Worm (Caenorhabditis elegans) whole organism, L1 larva: ENCODE results near the gene alh-1.
"Not testable (repeated sequence)": the region's sequence is repeated elsewhere in the genome, so short reads cannot be mapped to it uniquely, and the experiment has no call there.

Experiments used
- alr-1 ChIP-seq: fragments of 200-800 bp; sonication (Bioruptor generic); optimal IDR thresholded peaks from 2 replicates; lab custom pipeline; 2018; ENCODE audit warnings: borderline replicate concordance, mild to moderate bottlenecking, missing genetic modification characterization, missing compliant biosample characterization
- ama-1 ChIP-seq: fragments of 150-350 bp; optimal IDR thresholded peaks from 2 replicates; lab custom pipeline; 2014
- blmp-1 ChIP-seq: fragments of 150-350 bp; optimal IDR thresholded peaks from 2 replicates; lab custom pipeline; 2014; ENCODE audit warnings: missing biosample characterization, missing genetic modification characterization
- ceh-63 ChIP-seq: fragments of 200-800 bp; sonication (Bioruptor generic); optimal IDR thresholded peaks from 2 replicates; lab custom pipeline; 2018; ENCODE audit warnings: mild to moderate bottlenecking, missing genetic modification characterization, missing compliant biosample characterization
- ceh-8 ChIP-seq: fragments of 200-800 bp; sonication (Bioruptor generic); optimal IDR thresholded peaks from 2 replicates; lab custom pipeline; 2018; ENCODE audit warnings: mild to moderate bottlenecking, missing genetic modification characterization, moderate library complexity, missing compliant biosample characterization
- dpl-1 ChIP-seq, 3 experiments: fragments of 150-350 bp in 2 of 3; sonication (generic microtip) in 1 of 3; optimal IDR thresholded peaks; 2 replicates each; lab custom pipeline; 2014 to 2017; ENCODE audit warnings: missing biosample characterization in 3 of 3, missing genetic modification characterization in 3 of 3, missing genetic modification reagents in 3 of 3
- efl-3 ChIP-seq: fragments of 200-800 bp; sonication (Bioruptor generic); optimal IDR thresholded peaks from 2 replicates; lab custom pipeline; 2018; ENCODE audit warnings: mild to moderate bottlenecking, missing genetic modification characterization, missing compliant biosample characterization
- egl-27 ChIP-seq, 2 experiments: fragments of 150-350 bp in 1 of 2; sonication (generic microtip); optimal IDR thresholded peaks; 3 replicates each; lab custom pipeline; 2017 to 2018; ENCODE audit warnings: missing biosample characterization in 2 of 2, missing genetic modification characterization in 2 of 2, missing genetic modification reagents in 2 of 2
- elt-2 ChIP-seq: sonication (generic microtip); optimal IDR thresholded peaks from 2 replicates; lab custom pipeline; 2016; ENCODE audit warnings: missing genetic modification characterization, mild to moderate bottlenecking, inconsistent platforms, missing compliant biosample characterization, missing genetic modification reagents
- fkh-4 ChIP-seq: sonication (generic microtip); optimal IDR thresholded peaks from 2 replicates; lab custom pipeline; 2016; ENCODE audit warnings: missing compliant biosample characterization, missing genetic modification characterization, borderline replicate concordance
- grh-1 ChIP-seq: fragments of 200-800 bp; sonication (Bioruptor generic); IDR thresholded peaks from 2 replicates; pipeline ENCODE4 v1.3.6; 2022; ENCODE audit warnings: missing genetic modification reagents, missing genetic modification characterization, missing compliant biosample characterization
- hlh-17 ChIP-seq: fragments of 200-800 bp; sonication (Bioruptor generic); optimal IDR thresholded peaks from 2 replicates; lab custom pipeline; 2018; ENCODE audit warnings: missing genetic modification characterization, mild to moderate bottlenecking, missing compliant biosample characterization, moderate library complexity, borderline replicate concordance
- irx-1 ChIP-seq: sonication (generic microtip); optimal IDR thresholded peaks from 2 replicates; lab custom pipeline; 2016; ENCODE audit warnings: missing genetic modification characterization, missing compliant biosample characterization
- jun-1 ChIP-seq: fragments of 150-350 bp; optimal IDR thresholded peaks from 2 replicates; lab custom pipeline; 2014; ENCODE audit warnings: missing biosample characterization, missing genetic modification reagents, missing genetic modification characterization
- lin-13 ChIP-seq: fragments of 150-350 bp; optimal IDR thresholded peaks from 2 replicates; lab custom pipeline; 2014; ENCODE audit warnings: missing biosample characterization, missing genetic modification reagents, missing genetic modification characterization
- lin-14 ChIP-seq: fragments of 200-800 bp; sonication (Bioruptor generic); optimal IDR thresholded peaks from 2 replicates; lab custom pipeline; 2018; ENCODE audit warnings: mild to moderate bottlenecking, missing genetic modification characterization, moderate library complexity, missing compliant biosample characterization
- lin-15B ChIP-seq: fragments of 150-350 bp; sonication (generic microtip); optimal IDR thresholded peaks from 3 replicates; lab custom pipeline; 2014; ENCODE audit warnings: missing biosample characterization, missing genetic modification characterization
- mab-9 ChIP-seq: fragments of 200-800 bp; sonication (Bioruptor generic); IDR thresholded peaks from 2 replicates; pipeline ENCODE4 v1.3.6; 2022; ENCODE audit warnings: missing genetic modification reagents, missing genetic modification characterization, missing compliant biosample characterization
- mdl-1 ChIP-seq, 2 experiments: fragments of 150-350 bp; optimal IDR thresholded peaks; 2 replicates each; lab custom pipeline; 2014 to 2017; ENCODE audit warnings: missing biosample characterization in 2 of 2, missing genetic modification characterization in 2 of 2, inconsistent platforms in 1 of 2
- mef-2 ChIP-seq: fragments of 150-350 bp; optimal IDR thresholded peaks from 2 replicates; lab custom pipeline; 2014; ENCODE audit warnings: missing biosample characterization, missing genetic modification characterization
- mep-1 ChIP-seq: fragments of 150-350 bp; optimal IDR thresholded peaks from 2 replicates; lab custom pipeline; 2014; ENCODE audit warnings: missing biosample characterization, missing genetic modification characterization
- nhr-12 ChIP-seq: sonication (generic microtip); optimal IDR thresholded peaks from 2 replicates; lab custom pipeline; 2017; ENCODE audit warnings: missing biosample characterization, missing genetic modification characterization
- nhr-19 ChIP-seq: fragments of 200-800 bp; sonication (Bioruptor generic); conservative IDR thresholded peaks from 2 replicates; pipeline ENCODE4 v1.3.6; 2022; ENCODE audit warnings: missing genetic modification characterization, missing compliant biosample characterization
- nhr-20 ChIP-seq: sonication (generic microtip); optimal IDR thresholded peaks from 2 replicates; lab custom pipeline; 2016; ENCODE audit warnings: mild to moderate bottlenecking, missing genetic modification characterization, missing compliant biosample characterization
- nhr-237 ChIP-seq: fragments of 150-350 bp; optimal IDR thresholded peaks from 2 replicates; lab custom pipeline; 2014; ENCODE audit warnings: missing biosample characterization, missing genetic modification characterization
- nhr-28 ChIP-seq: fragments of 150-350 bp; optimal IDR thresholded peaks from 2 replicates; lab custom pipeline; 2014; ENCODE audit warnings: missing biosample characterization, missing genetic modification characterization
- nhr-47 ChIP-seq: sonication (generic microtip); optimal IDR thresholded peaks from 2 replicates; lab custom pipeline; 2016; ENCODE audit warnings: mild to moderate bottlenecking, missing genetic modification characterization, moderate library complexity, missing compliant biosample characterization
- nhr-71 ChIP-seq: sonication (generic microtip); optimal IDR thresholded peaks from 2 replicates; lab custom pipeline; 2016; ENCODE audit warnings: mild to moderate bottlenecking, missing genetic modification characterization, moderate library complexity, missing compliant biosample characterization
- nhr-85 ChIP-seq: sonication (generic microtip); peaks from one replicate; lab custom pipeline; 2016; ENCODE audit warnings: missing genetic modification characterization, inconsistent platforms, missing compliant biosample characterization
- nhr-90 ChIP-seq: sonication (generic microtip); optimal IDR thresholded peaks from 2 replicates; lab custom pipeline; 2016; ENCODE audit warnings: mild to moderate bottlenecking, missing genetic modification characterization, missing compliant biosample characterization; ENCODE audit not compliant: poor library complexity
- snpc-4 ChIP-seq: fragments of 150-350 bp; optimal IDR thresholded peaks from 2 replicates; lab custom pipeline; 2014; ENCODE audit warnings: missing biosample characterization, missing genetic modification characterization
- snu-23 ChIP-seq: sonication (generic microtip); optimal IDR thresholded peaks from 2 replicates; lab custom pipeline; 2016; ENCODE audit warnings: missing genetic modification characterization, missing compliant biosample characterization
- sptf-1 ChIP-seq: fragments of 150-350 bp; optimal IDR thresholded peaks from 2 replicates; lab custom pipeline; 2014; ENCODE audit warnings: missing biosample characterization, missing genetic modification characterization
- unc-62 ChIP-seq: fragments of 150-350 bp; optimal IDR thresholded peaks from 2 replicates; lab custom pipeline; 2014; ENCODE audit warnings: missing biosample characterization, missing genetic modification reagents, missing genetic modification characterization
- unc-98 ChIP-seq: fragments of 200-800 bp; sonication (Bioruptor generic); IDR thresholded peaks from 2 replicates; pipeline ENCODE4 v1.3.6; 2022; ENCODE audit warnings: missing genetic modification characterization, missing compliant biosample characterization
- vab-15 ChIP-seq: sonication (generic microtip); optimal IDR thresholded peaks from 2 replicates; lab custom pipeline; 2017; ENCODE audit warnings: missing genotype, mild to moderate bottlenecking, missing genetic modification characterization, missing compliant biosample characterization
- zip-4 ChIP-seq: fragments of 200-800 bp; sonication (Bioruptor generic); optimal IDR thresholded peaks from 2 replicates; lab custom pipeline; 2018; ENCODE audit warnings: mild to moderate bottlenecking, missing genetic modification characterization, moderate library complexity, missing compliant biosample characterization
- ztf-4 ChIP-seq: fragments of 150-350 bp; optimal IDR thresholded peaks from 2 replicates; lab custom pipeline; 2014; ENCODE audit warnings: missing biosample characterization, missing genetic modification characterization

alh-1 gene

DNA sequence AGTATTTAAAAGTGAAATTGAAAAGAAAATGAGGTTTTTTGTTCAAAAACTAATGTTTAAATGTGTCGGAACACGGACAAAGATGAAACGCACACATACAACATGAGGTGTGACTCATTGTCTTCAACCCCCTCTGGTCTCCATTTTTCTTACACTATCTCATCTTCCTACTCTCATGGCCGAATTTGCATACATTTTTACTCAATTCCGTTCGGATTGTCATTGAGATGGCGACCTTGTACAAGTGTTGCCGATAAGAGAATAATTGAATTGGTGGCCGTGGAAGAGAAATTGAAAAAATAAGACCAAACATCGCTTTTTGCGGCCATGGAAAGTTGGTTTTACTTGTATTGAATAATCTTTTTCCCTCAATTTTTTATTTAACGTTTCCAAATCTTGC, 30.4 kb upstream of the alh-1 start, which contains the start of gene txbp-3 (continued):
- no peak for TF ChIP-seq nhr-28 (tag; lab: Kevin White, UChicago)
- no peak for TF ChIP-seq alr-1 (tag; lab: Kevin White, UChicago)
- no peak for TF ChIP-seq nhr-85 (tag; lab: Kevin White, UChicago)
- TF ChIP-seq nhr-19: no peak
- no peak for TF ChIP-seq egl-27 (tag; optimal IDR thresholded peaks at IDR 0.05; lab: Kevin White, UChicago)
- TF ChIP-seq unc-62 (GFP tag; lab: Kevin White, UChicago): no peak
- TF ChIP-seq zip-4: no peak
- TF ChIP-seq mef-2 (tag; lab: Kevin White, UChicago): no peak
- TF ChIP-seq sptf-1 (tag; lab: Kevin White, UChicago): no peak
- peak; percentile 17 for TF ChIP-seq nhr-47
- no peak for TF ChIP-seq nhr-90 (tag; lab: Kevin White, UChicago)
- TF ChIP-seq dpl-1 (GFP tag; optimal IDR thresholded peaks at IDR 0.05; lab: Kevin White, UChicago): peak in 2 of 3 experiments; percentile 4 to 56
- no peak for TF ChIP-seq lin-15B (tag; lab: Kevin White, UChicago)

ce11 chrIII:5047740-5048139, 29.8 kb upstream of the alh-1 start, which contains the start of gene C45G9.5:
Gene C45G9.5, plus strand, starts transcription at chrIII:5048117.
- TF ChIP-seq irx-1: no peak
- no peak for TF ChIP-seq ceh-8 (GFP tag; lab: Kevin White, UChicago)
- no peak for TF ChIP-seq snu-23 (GFP tag; lab: Kevin White, UChicago)
- TF ChIP-seq egl-27 (tag; optimal IDR thresholded peaks at IDR 0.05; lab: Kevin White, UChicago): no peak
- no peak for TF ChIP-seq lin-14 (GFP tag; lab: Kevin White, UChicago)
- TF ChIP-seq alr-1 (tag; lab: Kevin White, UChicago): no peak
- no peak for TF ChIP-seq unc-62 (GFP tag; lab: Kevin White, UChicago)
- TF ChIP-seq nhr-237 (tag; lab: Kevin White, UChicago): no peak
- TF ChIP-seq efl-3 (GFP tag; lab: Kevin White, UChicago): no peak
- TF ChIP-seq jun-1 (tag; lab: Kevin White, UChicago): no peak
- TF ChIP-seq elt-2 (tag; lab: Kevin White, UChicago): no peak
- no peak for TF ChIP-seq nhr-71 (tag; lab: Kevin White, UChicago)

DNA sequence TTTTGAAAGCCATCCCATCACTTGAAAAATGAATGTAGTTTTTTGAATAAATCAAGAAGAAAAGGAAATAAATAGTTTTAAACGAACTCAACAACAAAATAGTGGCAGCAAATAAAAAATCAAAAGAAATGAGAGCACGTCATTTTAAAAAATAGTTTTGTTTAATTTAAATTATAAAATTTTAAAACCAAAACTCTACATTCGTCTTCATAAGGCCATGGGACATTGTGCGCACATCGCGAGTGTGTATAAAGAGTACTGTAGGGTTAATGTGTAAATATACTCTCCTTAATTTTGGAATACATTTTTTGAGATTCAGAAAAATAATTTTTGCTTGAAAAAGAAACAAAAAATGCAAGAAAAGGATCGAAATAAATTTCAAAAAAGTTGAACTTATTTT, 25.6 kb upstream of the alh-1 start, which contains the start of gene C45G9.15:
C45G9.15 (minus strand) TSS at position 101 of the 400 bp plus-strand sequence.
- TF ChIP-seq nhr-12 (tag; lab: Kevin White, UChicago): no peak
- no peak for TF ChIP-seq ceh-8 (GFP tag; lab: Kevin White, UChicago)

DNA sequence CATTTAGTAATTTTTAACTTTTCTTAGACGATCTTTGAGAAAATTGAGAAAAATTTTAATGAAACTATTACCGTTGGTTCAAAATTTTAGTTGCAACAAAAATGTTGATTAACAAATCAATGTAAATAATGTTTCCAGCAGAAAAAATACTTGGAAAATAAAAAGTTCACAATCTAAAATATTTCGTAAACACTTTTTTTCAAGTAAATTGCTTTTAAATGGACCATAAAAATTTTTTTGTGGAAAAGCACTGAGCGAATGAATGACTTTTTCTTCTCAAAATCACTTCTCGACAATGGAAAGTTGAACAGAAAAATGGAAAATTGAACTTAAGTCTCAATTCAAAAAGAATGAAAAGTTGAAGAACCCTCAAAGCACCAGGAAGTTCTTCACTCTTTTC, 24.0 kb upstream of the alh-1 start, which contains the start of gene C45G9.8:
C45G9.8 (minus strand) TSS at position 101 of the 400 bp plus-strand sequence.
- TF ChIP-seq fkh-4: no peak
- TF ChIP-seq ama-1 (lab: Kevin White, UChicago): no peak
- no peak for TF ChIP-seq mdl-1 (tag; optimal IDR thresholded peaks at IDR 0.05; lab: Kevin White, UChicago)
- TF ChIP-seq nhr-20: no peak
- no peak for TF ChIP-seq nhr-85 (tag; lab: Kevin White, UChicago)

- not testable (repeated sequence) for TF ChIP-seq snpc-4; blmp-1 (tag; lab: Kevin White, UChicago); alr-1 (tag; lab: Kevin White, UChicago)
Observed at ce11 chrIII:5055709-5056108, 21.9 kb upstream of the alh-1 start, which contains the start of gene C45G9.9. Gene C45G9.9, minus strand, starts transcription at chrIII:5055809.

DNA sequence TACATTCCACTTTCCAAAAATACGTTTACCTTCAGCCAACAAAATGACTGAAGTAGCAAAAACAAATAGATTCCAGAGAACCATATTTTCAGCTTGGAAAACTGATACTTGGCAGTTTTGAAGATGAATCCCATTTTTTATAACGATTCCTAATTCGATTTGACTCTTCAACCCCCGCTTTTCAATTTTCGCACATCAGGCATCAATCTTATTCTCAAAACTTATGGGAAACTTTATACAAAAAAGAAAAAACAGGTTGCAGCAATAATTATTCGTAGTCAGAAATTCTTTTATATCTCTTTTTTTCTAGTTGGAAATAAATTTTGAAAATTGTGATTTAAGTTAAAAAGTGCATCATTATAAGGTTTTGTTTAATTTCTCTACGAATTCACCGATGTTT, 15.8 kb upstream of the alh-1 start, which contains the start of gene C45G9.10:
C45G9.10 (minus strand) TSS at position 101 of the 400 bp plus-strand sequence.
- no peak for TF ChIP-seq mep-1 (tag; lab: Kevin White, UChicago)
- no peak for TF ChIP-seq hlh-17
- no peak for TF ChIP-seq zip-4
- no peak for TF ChIP-seq lin-13 (GFP tag; lab: Kevin White, UChicago)
- TF ChIP-seq blmp-1 (tag; lab: Kevin White, UChicago): no peak
- no peak for TF ChIP-seq elt-2 (tag; lab: Kevin White, UChicago)
- TF ChIP-seq ceh-63 (GFP tag; lab: Kevin White, UChicago): no peak
- no peak for TF ChIP-seq ztf-4 (tag; lab: Kevin White, UChicago)
- TF ChIP-seq fkh-4: no peak
- TF ChIP-seq nhr-12 (tag; lab: Kevin White, UChicago): no peak
- TF ChIP-seq unc-98 (GFP tag; lab: Robert Waterston, UW): no peak
- no peak for TF ChIP-seq grh-1
- no peak for TF ChIP-seq snpc-4
- TF ChIP-seq vab-15 (tag; lab: Kevin White, UChicago): no peak
- no peak for TF ChIP-seq ceh-8 (GFP tag; lab: Kevin White, UChicago)
- TF ChIP-seq mab-9 (GFP tag; lab: Robert Waterston, UW): no peak
